Fruit fly (Drosophila melanogaster): Measurements from ENCODE around the gene Or98b.

Or98b gene

dm6 chr3R:28331126-28331490 lies 20.9 kb upstream of the Or98b start:
- no peak for TF ChIP-seq CG17801 (GFP tag; optimal IDR thresholded peaks at IDR 0.05; ENCODE audit: partially characterized antibody)

- TF ChIP-seq CG17801 (GFP tag; optimal IDR thresholded peaks at IDR 0.05; ENCODE audit: partially characterized antibody) = no peak
Observed at dm6 chr3R:28332137-28332671, 19.8 kb upstream of the Or98b start.

dm6 chr3R:28332674-28333421 lies 19.2 kb upstream of the Or98b start:
- TF ChIP-seq CG17801 (GFP tag; optimal IDR thresholded peaks at IDR 0.05; ENCODE audit: partially characterized antibody) = no peak

- TF ChIP-seq CG17801 (GFP tag; optimal IDR thresholded peaks at IDR 0.05; ENCODE audit: partially characterized antibody) = peak; percentile 60
Observed at dm6 chr3R:28335462-28335998, 16.5 kb upstream of the Or98b start.

- TF ChIP-seq CG17801 (GFP tag; optimal IDR thresholded peaks at IDR 0.05; ENCODE audit: partially characterized antibody) = no peak
Observed at dm6 chr3R:28336046-28336771, 15.8 kb upstream of the Or98b start, which contains the start of gene larp. Gene larp, minus strand, starts transcription at chr3R:28336440.

- TF ChIP-seq CG17801 (GFP tag; optimal IDR thresholded peaks at IDR 0.05; ENCODE audit: partially characterized antibody) = peak; percentile 58
Observed at dm6 chr3R:28339654-28340605, 12.1 kb upstream of the Or98b start, which contains the start of the genes Gfat2 and Moca-cyp. Gene Gfat2, minus strand, starts transcription at chr3R:28339765. Gene Moca-cyp, plus strand, starts transcription at chr3R:28340334.

dm6 chr3R:28340606-28340999 lies 11.4 kb upstream of the Or98b start:
- TF ChIP-seq CG17801 (GFP tag; optimal IDR thresholded peaks at IDR 0.05; ENCODE audit: partially characterized antibody) = no peak

- no peak for TF ChIP-seq CG17801 (GFP tag; optimal IDR thresholded peaks at IDR 0.05; ENCODE audit: partially characterized antibody)
Observed at dm6 chr3R:28345287-28345686, 6.8 kb upstream of the Or98b start.

- TF ChIP-seq CG17801 (GFP tag; optimal IDR thresholded peaks at IDR 0.05; ENCODE audit: partially characterized antibody) = no peak
Observed at dm6 chr3R:28359613-28360012, 7.6 kb downstream of the Or98b start.

- TF ChIP-seq CG17801 (GFP tag; optimal IDR thresholded peaks at IDR 0.05; ENCODE audit: partially characterized antibody) = no peak
Observed at dm6 chr3R:28375785-28376184, 23.7 kb downstream of the Or98b start.

dm6 chr3R:28377648-28378047 lies 25.6 kb downstream of the Or98b start:
- no peak for TF ChIP-seq CG17801 (GFP tag; optimal IDR thresholded peaks at IDR 0.05; ENCODE audit: partially characterized antibody)

- TF ChIP-seq CG17801 (GFP tag; optimal IDR thresholded peaks at IDR 0.05; ENCODE audit: partially characterized antibody) = no peak
Observed at dm6 chr3R:28389864-28390263, 37.8 kb downstream of the Or98b start.
